Worm (Caenorhabditis elegans): Measurements from ENCODE around the gene W06F12.3.

DNA sequence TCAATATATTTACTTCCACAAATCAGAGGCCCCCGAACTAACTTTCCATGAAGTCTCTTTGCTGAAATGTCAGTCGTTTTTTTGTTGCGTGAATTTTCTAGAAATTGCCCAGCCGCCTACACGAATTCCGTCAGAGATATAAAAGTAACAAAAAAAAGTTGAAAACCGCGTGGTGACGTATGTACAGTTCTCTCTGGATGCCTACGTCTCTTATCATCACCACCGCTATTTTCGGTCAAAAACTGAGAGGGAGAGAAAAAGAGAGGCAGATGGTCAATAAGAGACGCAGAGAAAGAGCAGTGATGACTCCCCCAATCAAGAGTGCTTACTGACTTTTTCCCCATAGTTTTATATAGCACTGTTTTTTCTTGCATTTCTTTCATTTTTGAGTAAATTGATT lies 40.8 kb upstream of the W06F12.3 start:
- TF ChIP-seq lin-15B (tag; optimal IDR thresholded peaks at IDR 0.05), result no peak
- TF ChIP-seq lin-39 (tag; optimal IDR thresholded peaks at IDR 0.05), result no peak
- TF ChIP-seq unc-62 (GFP tag; optimal IDR thresholded peaks at IDR 0.05), result no peak
- no peak for TF ChIP-seq unc-39 (tag; optimal IDR thresholded peaks at IDR 0.05)
- peak; percentile 10 for TF ChIP-seq jun-1 (tag; optimal IDR thresholded peaks at IDR 0.05)
- no peak for TF ChIP-seq nhr-28 (tag; optimal IDR thresholded peaks at IDR 0.05)

All from whole organism, L3 larva.